Worm (Caenorhabditis elegans): ENCODE measurements around the gene C07H6.2.

C07H6.2 gene

ce11 chrIII:7533012-7533411, 12.2 kb downstream of the C07H6.2 start:
- TF ChIP-seq tab-1 (GFP tag; IDR thresholded peaks at IDR 0.05) (no peak), cog-1 (tag; optimal IDR thresholded peaks at IDR 0.05) (no peak), ref-1 (GFP tag; conservative IDR thresholded peaks at IDR 0.05) (no peak), ztf-23 (GFP tag; IDR thresholded peaks at IDR 0.05) (no peak), flt-1 (GFP tag; IDR thresholded peaks at IDR 0.05) (no peak), med-1 (GFP tag; optimal IDR thresholded peaks at IDR 0.05; ENCODE audit: insufficient read depth) (no peak), klf-2 (GFP tag; conservative IDR thresholded peaks at IDR 0.05) (no peak), ztf-29 (GFP tag; IDR thresholded peaks at IDR 0.05) (no peak), T22C8.4 (GFP tag; IDR thresholded peaks at IDR 0.05) (no peak)

- TF ChIP-seq T22C8.4 (GFP tag; IDR thresholded peaks at IDR 0.05) (no peak), klf-2 (GFP tag; conservative IDR thresholded peaks at IDR 0.05) (no peak), flt-1 (GFP tag; IDR thresholded peaks at IDR 0.05) (no peak), ztf-29 (GFP tag; IDR thresholded peaks at IDR 0.05) (no peak), tab-1 (GFP tag; IDR thresholded peaks at IDR 0.05) (no peak), cog-1 (tag; optimal IDR thresholded peaks at IDR 0.05) (no peak)
Measured at ce11 chrIII:7534648-7535047, 13.8 kb downstream of the C07H6.2 start.

ce11 chrIII:7535347-7535746, 14.5 kb downstream of the C07H6.2 start:
- TF ChIP-seq ztf-29 (GFP tag; IDR thresholded peaks at IDR 0.05), result no peak
- no peak for TF ChIP-seq T22C8.4 (GFP tag; IDR thresholded peaks at IDR 0.05)
- TF ChIP-seq tab-1 (GFP tag; IDR thresholded peaks at IDR 0.05), result no peak
- TF ChIP-seq med-1 (GFP tag; optimal IDR thresholded peaks at IDR 0.05; ENCODE audit: insufficient read depth), result no peak
- no peak for TF ChIP-seq flt-1 (GFP tag; IDR thresholded peaks at IDR 0.05)
- no peak for TF ChIP-seq klf-2 (GFP tag; conservative IDR thresholded peaks at IDR 0.05)
- no peak for TF ChIP-seq ztf-23 (GFP tag; IDR thresholded peaks at IDR 0.05)
- TF ChIP-seq cog-1 (tag; optimal IDR thresholded peaks at IDR 0.05), result no peak
- no peak for TF ChIP-seq ref-1 (GFP tag; conservative IDR thresholded peaks at IDR 0.05)

- no peak for TF ChIP-seq med-1 (GFP tag; optimal IDR thresholded peaks at IDR 0.05; ENCODE audit: insufficient read depth)
- TF ChIP-seq cog-1 (tag; optimal IDR thresholded peaks at IDR 0.05), result no peak
- TF ChIP-seq T22C8.4 (GFP tag; IDR thresholded peaks at IDR 0.05), result no peak
- no peak for TF ChIP-seq ref-1 (GFP tag; conservative IDR thresholded peaks at IDR 0.05)
- TF ChIP-seq ztf-23 (GFP tag; IDR thresholded peaks at IDR 0.05), result no peak
- no peak for TF ChIP-seq flt-1 (GFP tag; IDR thresholded peaks at IDR 0.05)
- no peak for TF ChIP-seq klf-2 (GFP tag; conservative IDR thresholded peaks at IDR 0.05)
- TF ChIP-seq ztf-29 (GFP tag; IDR thresholded peaks at IDR 0.05), result no peak
- no peak for TF ChIP-seq tab-1 (GFP tag; IDR thresholded peaks at IDR 0.05)
Measured at ce11 chrIII:7536559-7536958, 15.8 kb downstream of the C07H6.2 start, which contains the start of gene lin-39. lin-39 (minus strand) TSS chrIII:7536632.

- TF ChIP-seq ref-1 (GFP tag; conservative IDR thresholded peaks at IDR 0.05) (no peak), klf-2 (GFP tag; conservative IDR thresholded peaks at IDR 0.05) (no peak), tab-1 (GFP tag; IDR thresholded peaks at IDR 0.05) (no peak), ztf-23 (GFP tag; IDR thresholded peaks at IDR 0.05) (no peak), cog-1 (tag; optimal IDR thresholded peaks at IDR 0.05) (no peak), med-1 (GFP tag; optimal IDR thresholded peaks at IDR 0.05; ENCODE audit: insufficient read depth) (no peak), T22C8.4 (GFP tag; IDR thresholded peaks at IDR 0.05) (no peak), flt-1 (GFP tag; IDR thresholded peaks at IDR 0.05) (no peak), ztf-29 (GFP tag; IDR thresholded peaks at IDR 0.05) (no peak)
Measured at ce11 chrIII:7542037-7542436, 21.2 kb downstream of the C07H6.2 start.

ce11 chrIII:7544211-7544610, 23.4 kb downstream of the C07H6.2 start:
- TF ChIP-seq tab-1 (GFP tag; IDR thresholded peaks at IDR 0.05), result no peak
- TF ChIP-seq med-1 (GFP tag; optimal IDR thresholded peaks at IDR 0.05; ENCODE audit: insufficient read depth), result no peak
- TF ChIP-seq T22C8.4 (GFP tag; IDR thresholded peaks at IDR 0.05), result no peak
- no peak for TF ChIP-seq cog-1 (tag; optimal IDR thresholded peaks at IDR 0.05)
- no peak for TF ChIP-seq flt-1 (GFP tag; IDR thresholded peaks at IDR 0.05)

DNA sequence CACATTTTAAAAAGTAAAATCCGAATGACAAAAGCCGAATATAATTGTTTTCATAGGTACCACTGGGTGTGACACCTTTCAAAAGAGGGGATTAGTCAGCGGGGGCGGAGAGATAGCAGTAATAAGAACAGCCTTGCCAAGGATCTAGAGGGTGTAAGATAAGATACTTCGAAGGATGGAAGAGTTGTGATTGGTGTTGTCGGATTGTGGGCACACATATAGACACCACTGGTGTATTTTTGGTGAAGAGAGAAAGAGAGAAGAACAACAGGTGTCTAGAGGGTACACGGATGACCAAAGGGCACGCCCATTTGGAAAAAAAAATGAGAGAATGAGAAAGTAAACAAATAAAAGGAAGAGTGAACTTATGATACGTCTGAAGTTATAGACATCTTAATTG, 24.4 kb downstream of the C07H6.2 start:
- TF ChIP-seq klf-2 (GFP tag; conservative IDR thresholded peaks at IDR 0.05), result no peak

DNA sequence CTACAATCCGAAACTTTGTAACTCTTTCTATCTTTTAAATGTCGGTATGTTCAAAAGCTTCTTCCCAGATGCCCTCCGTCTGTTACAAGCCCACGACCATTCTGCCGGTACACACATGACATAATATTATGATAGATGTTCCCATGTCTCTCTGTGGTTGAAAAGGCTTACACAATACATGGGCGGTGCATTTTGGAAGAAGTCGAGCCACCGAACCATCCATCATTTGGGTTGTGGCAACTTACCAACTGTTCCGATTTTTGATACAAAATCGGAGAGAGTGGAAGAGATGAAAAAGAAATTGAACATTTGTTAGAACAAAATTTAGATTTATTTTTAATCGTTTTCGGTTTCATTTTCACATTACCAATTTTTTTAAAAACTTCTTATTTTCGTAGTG, 28.2 kb downstream of the C07H6.2 start:
- no peak for TF ChIP-seq ztf-23 (GFP tag; IDR thresholded peaks at IDR 0.05)
- no peak for TF ChIP-seq ref-1 (GFP tag; conservative IDR thresholded peaks at IDR 0.05)
- TF ChIP-seq ztf-29 (GFP tag; IDR thresholded peaks at IDR 0.05), result no peak

DNA sequence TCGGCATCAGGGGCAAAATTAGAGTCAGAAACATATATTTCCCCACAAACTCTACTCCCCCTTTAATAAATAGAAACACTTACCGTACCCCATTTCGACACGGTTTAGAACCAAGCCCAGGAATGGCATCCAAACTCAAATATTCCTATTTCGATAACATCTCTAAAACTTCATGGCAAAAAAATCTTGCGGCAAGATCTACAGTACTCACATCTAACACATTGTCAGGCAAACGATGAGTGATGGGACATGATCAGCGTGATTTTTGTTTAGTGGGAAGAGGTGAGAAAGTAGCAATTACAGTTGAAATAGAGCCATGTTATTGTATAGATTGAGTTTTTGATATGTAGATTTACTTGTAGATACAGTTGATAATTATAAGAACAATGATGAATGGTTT, 30.2 kb downstream of the C07H6.2 start:
- TF ChIP-seq cog-1 (tag; optimal IDR thresholded peaks at IDR 0.05), result no peak
- TF ChIP-seq ztf-23 (GFP tag; IDR thresholded peaks at IDR 0.05), result no peak
- TF ChIP-seq ztf-29 (GFP tag; IDR thresholded peaks at IDR 0.05), result no peak
- no peak for TF ChIP-seq tab-1 (GFP tag; IDR thresholded peaks at IDR 0.05)
- no peak for TF ChIP-seq klf-2 (GFP tag; conservative IDR thresholded peaks at IDR 0.05)
- TF ChIP-seq med-1 (GFP tag; optimal IDR thresholded peaks at IDR 0.05; ENCODE audit: insufficient read depth), result no peak
- TF ChIP-seq flt-1 (GFP tag; IDR thresholded peaks at IDR 0.05), result no peak
- no peak for TF ChIP-seq ref-1 (GFP tag; conservative IDR thresholded peaks at IDR 0.05)

- TF ChIP-seq ref-1 (GFP tag; conservative IDR thresholded peaks at IDR 0.05) (no peak), T22C8.4 (GFP tag; IDR thresholded peaks at IDR 0.05) (no peak), flt-1 (GFP tag; IDR thresholded peaks at IDR 0.05) (no peak), tab-1 (GFP tag; IDR thresholded peaks at IDR 0.05) (no peak), cog-1 (tag; optimal IDR thresholded peaks at IDR 0.05) (no peak), ztf-29 (GFP tag; IDR thresholded peaks at IDR 0.05) (no peak), med-1 (GFP tag; optimal IDR thresholded peaks at IDR 0.05; ENCODE audit: insufficient read depth) (no peak), ztf-23 (GFP tag; IDR thresholded peaks at IDR 0.05) (no peak), klf-2 (GFP tag; conservative IDR thresholded peaks at IDR 0.05) (no peak)
Measured at ce11 chrIII:7552859-7553258, 32.0 kb downstream of the C07H6.2 start.
